Fruit fly (Drosophila melanogaster) whole organism, embryonic: Measurements from ENCODE around the gene CG7071.
A peak's percentile ranks its signal among the peaks of the same experiment; 100 is the strongest.

Source experiments
- CG11085 ChIP-seq: fragments of 200-800 bp; sonication (Bioruptor generic); IDR thresholded peaks from 2 replicates; pipeline ENCODE4 v1.3.6; 2022; ENCODE audit warnings: missing biosample characterization, missing genetic modification characterization
- CG11504 ChIP-seq: fragments of 200-800 bp; sonication (Bioruptor generic); optimal IDR thresholded peaks from 3 replicates; lab custom pipeline; 2019; ENCODE audit warnings: missing biosample characterization, mild to moderate bottlenecking, missing genetic modification characterization, moderate library complexity
- CG11695 ChIP-seq: fragments of 200-800 bp; sonication (Bioruptor generic); IDR thresholded peaks from 3 replicates; pipeline ENCODE4 v1.3.6; 2022; ENCODE audit warnings: missing biosample characterization, missing genetic modification characterization
- CG12071 ChIP-seq: fragments of 200-800 bp; sonication (Bioruptor generic); optimal IDR thresholded peaks from 3 replicates; lab custom pipeline; 2018; ENCODE audit warnings: missing biosample characterization, mild to moderate bottlenecking, missing genetic modification characterization
- CG14860 ChIP-seq: fragments of 200-800 bp; sonication (Bioruptor generic); IDR thresholded peaks from 3 replicates; pipeline ENCODE4 v1.3.6; 2022; ENCODE audit warnings: missing biosample characterization, missing genetic modification characterization; ENCODE audit not compliant: partially characterized antibody
- CG1529 ChIP-seq: fragments of 200-800 bp; sonication (Bioruptor generic); optimal IDR thresholded peaks from 3 replicates; lab custom pipeline; 2018; ENCODE audit warnings: missing biosample characterization, missing genetic modification characterization
- CG17186 ChIP-seq: fragments of 200-800 bp; sonication (Bioruptor generic); optimal IDR thresholded peaks from 3 replicates; lab custom pipeline; 2017; ENCODE audit warnings: missing biosample characterization, missing genetic modification reagents, missing genetic modification characterization
- CG2199 ChIP-seq: fragments of 200-800 bp; sonication (Bioruptor generic); IDR thresholded peaks from 3 replicates; pipeline ENCODE4 v1.3.6; 2022; ENCODE audit warnings: missing biosample characterization, missing genetic modification characterization
- CG3065 ChIP-seq: fragments of 200-800 bp; sonication (Bioruptor generic); optimal IDR thresholded peaks from 2 replicates; lab custom pipeline; 2016; ENCODE audit warnings: missing biosample characterization, missing genetic modification characterization
- CG3163 ChIP-seq: fragments of 200-800 bp; sonication (Bioruptor generic); optimal IDR thresholded peaks from 3 replicates; lab custom pipeline; 2016; ENCODE audit warnings: missing biosample characterization, missing genetic modification characterization
- CG5180 ChIP-seq: fragments of 200-800 bp; sonication (Bioruptor generic); optimal IDR thresholded peaks from 3 replicates; lab custom pipeline; 2017; ENCODE audit warnings: missing biosample characterization, missing genetic modification characterization, mild to moderate bottlenecking, moderate library complexity, missing genetic modification reagents
- CG5245 ChIP-seq: fragments of 200-800 bp; sonication (Bioruptor generic); optimal IDR thresholded peaks from 3 replicates; lab custom pipeline; 2016; ENCODE audit warnings: missing biosample characterization, missing genetic modification characterization
- CG6175 ChIP-seq: fragments of 200-800 bp; sonication (Bioruptor generic); IDR thresholded peaks from 3 replicates; pipeline ENCODE4 v1.3.6; 2022; ENCODE audit warnings: missing biosample characterization, missing genetic modification characterization
- CG6254 ChIP-seq: fragments of 200-800 bp; sonication (Bioruptor generic); optimal IDR thresholded peaks from 3 replicates; lab custom pipeline; 2017; ENCODE audit warnings: mild to moderate bottlenecking, missing biosample characterization, missing genetic modification reagents, missing genetic modification characterization
- CG6272 ChIP-seq: fragments of 200-800 bp; sonication (Bioruptor generic); IDR thresholded peaks from 2 replicates; pipeline ENCODE4 v1.3.6; 2022; ENCODE audit warnings: missing biosample characterization, missing genetic modification characterization
- CG6654 ChIP-seq: fragments of 200-800 bp; sonication (Bioruptor generic); optimal IDR thresholded peaks from 2 replicates; lab custom pipeline; 2017; ENCODE audit warnings: missing biosample characterization, mild to moderate bottlenecking, missing genetic modification characterization
- CG7786 ChIP-seq: fragments of 200-800 bp; sonication (Bioruptor generic); optimal IDR thresholded peaks from 2 replicates; lab custom pipeline; 2016; ENCODE audit warnings: missing biosample characterization, missing genetic modification characterization
- CG8944 ChIP-seq: fragments of 200-800 bp; sonication (Bioruptor generic); optimal IDR thresholded peaks from 3 replicates; lab custom pipeline; 2016; ENCODE audit warnings: missing biosample characterization, missing genetic modification characterization
- CG9215 ChIP-seq: fragments of 200-800 bp; sonication (Bioruptor generic); IDR thresholded peaks from 2 replicates; pipeline ENCODE4 v1.3.6; 2022; ENCODE audit warnings: missing biosample characterization, missing genetic modification characterization
- CG9727 ChIP-seq: fragments of 200-800 bp; sonication (Bioruptor generic); optimal IDR thresholded peaks from 3 replicates; lab custom pipeline; 2017; ENCODE audit warnings: missing biosample characterization, mild to moderate bottlenecking, missing genetic modification characterization
- CkIIα-i1 ChIP-seq: fragments of 200-800 bp; sonication (Bioruptor generic); IDR thresholded peaks from 2 replicates; pipeline ENCODE4 v1.3.6; 2022; ENCODE audit warnings: missing biosample characterization, missing genetic modification characterization
- Dbx ChIP-seq: fragments of 200-800 bp; sonication (Bioruptor generic); IDR thresholded peaks from 3 replicates; pipeline ENCODE4 v1.3.6; 2022; ENCODE audit warnings: missing biosample characterization, missing genetic modification characterization
- Doc3 ChIP-seq: fragments of 200-800 bp; sonication (Bioruptor generic); IDR thresholded peaks from 3 replicates; pipeline ENCODE4 v1.3.6; 2022; ENCODE audit warnings: missing biosample characterization, missing genetic modification characterization; ENCODE audit not compliant: partially characterized antibody
- Kr ChIP-seq: fragments of 200-800 bp; sonication (Bioruptor generic); optimal IDR thresholded peaks from 2 replicates; lab custom pipeline; 2017; ENCODE audit warnings: missing biosample characterization, mild to moderate bottlenecking, missing genetic modification characterization
- MBD-R2 ChIP-seq: fragments of 200-800 bp; sonication (Bioruptor generic); IDR thresholded peaks from 2 replicates; pipeline ENCODE4 v1.3.6; 2022; ENCODE audit warnings: missing biosample characterization, missing genetic modification characterization
- Mes4 ChIP-seq: fragments of 200-800 bp; sonication (Bioruptor generic); optimal IDR thresholded peaks from 2 replicates; lab custom pipeline; 2016; ENCODE audit warnings: missing biosample characterization, missing genetic modification characterization
- NK7.1 ChIP-seq: fragments of 200-800 bp; sonication (Bioruptor generic); optimal IDR thresholded peaks from 3 replicates; lab custom pipeline; 2016; ENCODE audit warnings: missing biosample characterization, missing genetic modification characterization
- Six4 ChIP-seq: fragments of 200-800 bp; sonication (Bioruptor generic); optimal IDR thresholded peaks from 2 replicates; lab custom pipeline; 2016; ENCODE audit warnings: missing biosample characterization, missing genetic modification characterization
- Ssrp ChIP-seq: fragments of 200-800 bp; sonication (Bioruptor generic); optimal IDR thresholded peaks from 2 replicates; lab custom pipeline; 2018; ENCODE audit warnings: missing biosample characterization, mild to moderate bottlenecking, missing genetic modification characterization, moderate library complexity
- Trl ChIP-seq, 3 experiments: fragments of >200 bp in 2 of 3; fragments of 200-800 bp in 1 of 3; sonication (Bioruptor generic) in 1 of 3; optimal IDR thresholded peaks; 2 replicates in 1 of 3; 3 replicates in 2 of 3; lab custom pipeline; 2016 to 2017; ENCODE audit warnings: missing biosample characterization in 1 of 3, missing genetic modification characterization in 1 of 3
- YL-1 ChIP-seq: fragments of 200-800 bp; sonication (Bioruptor generic); optimal IDR thresholded peaks from 3 replicates; lab custom pipeline; 2017; ENCODE audit warnings: missing biosample characterization, mild to moderate bottlenecking, missing genetic modification characterization
- bowl ChIP-seq: fragments of 200-800 bp; sonication (Bioruptor generic); IDR thresholded peaks from 2 replicates; pipeline ENCODE4 v1.3.6; 2022; ENCODE audit warnings: missing biosample characterization, missing genetic modification characterization
- btn ChIP-seq: fragments of 200-800 bp; sonication (Bioruptor generic); optimal IDR thresholded peaks from 2 replicates; lab custom pipeline; 2016; ENCODE audit warnings: missing biosample characterization, missing genetic modification characterization
- cas ChIP-seq: fragments of 200-800 bp; sonication (Bioruptor generic); IDR thresholded peaks from 2 replicates; pipeline ENCODE4 v1.3.6; 2022; ENCODE audit warnings: missing biosample characterization, missing genetic modification characterization
- danr ChIP-seq: fragments of 200-800 bp; sonication (Bioruptor generic); IDR thresholded peaks from 2 replicates; pipeline ENCODE4 v1.3.6; 2022; ENCODE audit warnings: missing biosample characterization, missing genetic modification characterization
- dysf ChIP-seq: fragments of 200-800 bp; sonication (Bioruptor generic); IDR thresholded peaks from 3 replicates; pipeline ENCODE4 v1.3.6; 2022; ENCODE audit warnings: missing biosample characterization, missing genetic modification characterization
- eve ChIP-seq, 2 experiments: fragments of >200 bp; optimal IDR thresholded peaks; 2 replicates each; lab custom pipeline; 2017; ENCODE audit warnings: missing biosample characterization in 2 of 2, missing genetic modification characterization in 2 of 2
- fru ChIP-seq: fragments of >200 bp; optimal IDR thresholded peaks from 2 replicates; lab custom pipeline; 2017
- grn ChIP-seq: fragments of 200-800 bp; sonication (Bioruptor generic); optimal IDR thresholded peaks from 3 replicates; lab custom pipeline; 2017; ENCODE audit warnings: missing biosample characterization, missing genetic modification characterization
- ken ChIP-seq: fragments of 200-800 bp; sonication (Bioruptor generic); IDR thresholded peaks from 3 replicates; pipeline ENCODE4 v1.3.6; 2022; ENCODE audit warnings: missing biosample characterization, missing genetic modification characterization
- nmo ChIP-seq: fragments of 200-800 bp; sonication (Bioruptor generic); optimal IDR thresholded peaks from 2 replicates; lab custom pipeline; 2018; ENCODE audit warnings: missing biosample characterization, mild to moderate bottlenecking, missing genetic modification characterization, moderate library complexity
- odd ChIP-seq: fragments of 200-800 bp; sonication (Bioruptor generic); optimal IDR thresholded peaks from 2 replicates; lab custom pipeline; 2017; ENCODE audit warnings: missing biosample characterization, mild to moderate bottlenecking, missing genetic modification characterization
- pita ChIP-seq: fragments of 200-800 bp; sonication (Bioruptor generic); optimal IDR thresholded peaks from 2 replicates; lab custom pipeline; 2017; ENCODE audit warnings: missing biosample characterization, mild to moderate bottlenecking, missing genetic modification characterization
- pros ChIP-seq: fragments of 200-800 bp; sonication (Bioruptor generic); optimal IDR thresholded peaks from 3 replicates; lab custom pipeline; 2019; ENCODE audit warnings: missing biosample characterization, mild to moderate bottlenecking, missing genetic modification characterization, moderate library complexity
- run ChIP-seq: fragments of 200-800 bp; sonication (Bioruptor generic); optimal IDR thresholded peaks from 3 replicates; lab custom pipeline; 2018; ENCODE audit warnings: missing biosample characterization, mild to moderate bottlenecking, missing genetic modification characterization
- scrt ChIP-seq: fragments of 200-800 bp; sonication (Bioruptor generic); optimal IDR thresholded peaks from 2 replicates; lab custom pipeline; 2018; ENCODE audit warnings: missing biosample characterization, mild to moderate bottlenecking, missing genetic modification characterization, moderate library complexity
- sd ChIP-seq: fragments of 200-800 bp; sonication (Bioruptor generic); optimal IDR thresholded peaks from 3 replicates; lab custom pipeline; 2018; ENCODE audit warnings: missing biosample characterization, mild to moderate bottlenecking, missing genetic modification characterization, moderate library complexity
- sqz ChIP-seq: fragments of 200-800 bp; sonication (Bioruptor generic); optimal IDR thresholded peaks from 3 replicates; lab custom pipeline; 2018; ENCODE audit warnings: missing biosample characterization, mild to moderate bottlenecking, missing genetic modification characterization
- sug ChIP-seq: fragments of 200-800 bp; optimal IDR thresholded peaks from 2 replicates; lab custom pipeline; 2019; ENCODE audit warnings: missing biosample characterization, mild to moderate bottlenecking, missing genetic modification characterization, moderate library complexity
- tx ChIP-seq: fragments of 200-800 bp; sonication (Bioruptor generic); optimal IDR thresholded peaks from 2 replicates; lab custom pipeline; 2016; ENCODE audit warnings: missing biosample characterization, missing genetic modification characterization
- wdn ChIP-seq: fragments of 200-800 bp; sonication (Bioruptor generic); IDR thresholded peaks from 2 replicates; pipeline ENCODE4 v1.3.6; 2022; ENCODE audit warnings: missing biosample characterization, missing genetic modification characterization

The CG7071 gene

DNA sequence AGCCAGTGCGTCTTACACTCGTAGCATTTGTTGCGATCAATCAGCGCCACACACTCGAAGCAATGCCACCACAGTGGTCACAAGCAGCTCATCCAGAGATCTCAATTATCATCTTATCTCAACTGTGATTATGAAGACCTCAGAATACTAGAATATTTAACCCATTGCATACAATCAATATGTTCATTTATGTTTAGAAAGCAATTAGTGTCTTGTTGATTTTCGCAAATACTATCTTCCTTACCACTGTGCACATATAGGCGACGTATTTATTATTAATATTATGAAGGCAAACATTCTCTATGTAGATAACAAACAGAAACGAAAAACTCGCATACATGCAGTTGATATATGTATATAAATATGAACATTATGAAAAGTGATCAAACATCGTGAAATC, 3.6 kb upstream of the CG7071 start (continued):
- TF ChIP-seq CG6254 (GFP tag; lab: Kevin White, UChicago) (peak; percentile 83), CG3065 (GFP tag; lab: Kevin White, UChicago) (peak; percentile 48), ken (GFP tag; lab: Robert Waterston, UW) (peak; percentile 59; the same call in 2 of the 3 replicates), tx (GFP tag; lab: Kevin White, UChicago) (no peak), danr (GFP tag; lab: Robert Waterston, UW) (peak; percentile 58), CG2199 (GFP tag; lab: Robert Waterston, UW) (peak; percentile 91; the same call in 2 of the 3 replicates), wdn (GFP tag; lab: Robert Waterston, UW) (0 out of 2 replicates have a peak, but pooled peaks have one; percentile 11), sd (tag; lab: Kevin White, UChicago) (peak; percentile 20), odd (GFP tag; lab: Kevin White, UChicago) (peak; percentile 55), CG1529 (GFP tag; lab: Kevin White, UChicago) (peak; percentile 81), CG5245 (peak; percentile 80), CG7786 (GFP tag; lab: Kevin White, UChicago) (peak; percentile 28), Kr (GFP tag; lab: Kevin White, UChicago) (peak; percentile 39), CG6175 (GFP tag; lab: Robert Waterston, UW) (0 out of 3 replicates have a peak, but pooled peaks have one; percentile 13), CG5180 (GFP tag; lab: Kevin White, UChicago) (peak; percentile 22), CG6654 (GFP tag; lab: Kevin White, UChicago) (no peak), MBD-R2 (GFP tag; lab: Robert Waterston, UW) (peak; percentile 18; the same call in 1 of the 2 replicates), YL-1 (GFP tag; lab: Kevin White, UChicago) (peak; percentile 32), cas (no peak), sug (tag; lab: Kevin White, UChicago) (peak; percentile 18), nmo (GFP tag; lab: Kevin White, UChicago) (peak; percentile 55), NK7.1 (GFP tag; lab: Kevin White, UChicago) (no peak), Ssrp (tag; lab: Kevin White, UChicago) (peak; percentile 58), CG11504 (tag; lab: Kevin White, UChicago) (peak; percentile 75), CG9215 (GFP tag; lab: Robert Waterston, UW) (no peak), CG3163 (GFP tag; lab: Kevin White, UChicago) (no peak), pita (GFP tag; lab: Kevin White, UChicago) (no peak), pros (GFP tag; lab: Kevin White, UChicago) (no peak), dysf (GFP tag; lab: Robert Waterston, UW) (peak; percentile 82), CkIIα-i1 (no peak), Six4 (GFP tag; lab: Kevin White, UChicago) (peak; percentile 59), sqz (GFP tag; lab: Kevin White, UChicago) (peak; percentile 36), fru (no peak), grn (GFP tag; lab: Kevin White, UChicago) (peak; percentile 47), CG14860 (GFP tag; lab: Robert Waterston, UW) (no peak), Mes4 (GFP tag; lab: Kevin White, UChicago) (peak; percentile 62), CG6272 (peak; percentile 55), Dbx (0 out of 3 replicates have a peak, but pooled peaks have one; percentile 25), btn (GFP tag; lab: Kevin White, UChicago) (peak; percentile 4), Trl (optimal IDR thresholded peaks at IDR 0.05; lab: Kevin White, UChicago) (no peak), Trl (GFP tag; optimal IDR thresholded peaks at IDR 0.05; lab: Kevin White, UChicago) (peak; percentile 76), run (no peak), CG8944 (GFP tag; lab: Kevin White, UChicago) (peak; percentile 53), eve (GFP tag; optimal IDR thresholded peaks at IDR 0.05; lab: Kevin White, UChicago) (no peak), CG12071 (GFP tag; lab: Kevin White, UChicago) (peak; percentile 57), CG17186 (GFP tag; lab: Kevin White, UChicago) (peak; percentile 54), bowl (GFP tag; lab: Robert Waterston, UW) (peak; percentile 49; the same call in 1 of the 2 replicates), Doc3 (no peak), scrt (GFP tag; lab: Kevin White, UChicago) (peak; percentile 6), CG11085 (GFP tag; lab: Robert Waterston, UW) (peak; percentile 36; the same call in 1 of the 2 replicates), CG11695 (GFP tag; lab: Robert Waterston, UW) (peak; percentile 85), CG9727 (GFP tag; lab: Kevin White, UChicago) (peak; percentile 81)
